Worm (Caenorhabditis elegans): ENCODE data around the gene F56D6.12.
"Not testable (repeated sequence)": the region's sequence is repeated elsewhere in the genome, so short reads cannot be mapped to it uniquely, and the experiment has no call there.

Gene F56D6.12

ce11 chrIV:3926117-3926516 lies 18.2 kb downstream of the F56D6.12 start, which contains the start of gene clec-68:
Gene clec-68 (plus strand): TSS chrIV:3926417.
- TF ChIP-seq C38D4.7 (GFP tag; optimal IDR thresholded peaks at IDR 0.05) (no peak), T23F11.4 (GFP tag; optimal IDR thresholded peaks at IDR 0.05) (no peak), hlh-13 (GFP tag; optimal IDR thresholded peaks at IDR 0.05) (no peak), madf-2 (tag; optimal IDR thresholded peaks at IDR 0.05) (no peak), sdc-2 (tag; optimal IDR thresholded peaks at IDR 0.05) (no peak), ceh-6 (GFP tag; optimal IDR thresholded peaks at IDR 0.05) (no peak), F13H6.1 (tag; optimal IDR thresholded peaks at IDR 0.05) (no peak), ceh-18 (tag; optimal IDR thresholded peaks at IDR 0.05) (no peak), dmd-4 (tag; optimal IDR thresholded peaks at IDR 0.05; ENCODE audit: borderline replicate concordance) (no peak), pros-1 (tag; optimal IDR thresholded peaks at IDR 0.05) (no peak)

ce11 chrIV:3932408-3932807 lies 24.5 kb downstream of the F56D6.12 start, which contains the start of gene clec-70:
Gene clec-70 (plus strand): TSS chrIV:3932708.
- TF ChIP-seq ets-4 (tag; optimal IDR thresholded peaks at IDR 0.05); ttx-3 (tag; optimal IDR thresholded peaks at IDR 0.05); ceh-19 (GFP tag; optimal IDR thresholded peaks at IDR 0.05): not testable (repeated sequence)

DNA sequence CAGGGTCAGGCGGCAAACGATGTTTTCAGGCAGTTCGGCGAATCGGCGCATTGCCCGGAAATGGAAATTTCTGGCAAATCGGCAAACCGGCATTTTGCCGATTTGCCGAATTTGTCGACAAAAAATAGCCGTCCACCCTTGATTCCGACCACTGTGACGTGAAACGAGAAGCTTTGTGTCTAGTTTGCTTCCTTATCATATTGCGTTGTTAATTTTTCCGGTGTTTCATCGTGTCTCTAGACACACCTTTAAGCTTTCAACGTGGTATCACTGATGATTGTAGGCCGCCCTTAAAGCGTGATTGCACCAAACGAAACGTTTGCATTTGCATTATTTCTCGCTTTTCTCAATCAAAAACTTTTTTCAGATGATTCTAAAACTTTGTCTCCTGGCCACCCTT lies 29.2 kb downstream of the F56D6.12 start, which contains the start of gene clec-71:
TSS of gene clec-71 (plus strand) at position 362 of the 400 bp plus-strand sequence.
- TF ChIP-seq sox-4 (tag; optimal IDR thresholded peaks at IDR 0.05) (no peak), F13H6.1 (tag; optimal IDR thresholded peaks at IDR 0.05) (no peak), nfya-1 (tag; optimal IDR thresholded peaks at IDR 0.05) (no peak), tbx-7 (tag; optimal IDR thresholded peaks at IDR 0.05) (no peak), ceh-14 (tag; optimal IDR thresholded peaks at IDR 0.05) (no peak), pha-4 (tag; optimal IDR thresholded peaks at IDR 0.05) (no peak), npax-4 (tag; optimal IDR thresholded peaks at IDR 0.05) (no peak), hlh-6 (tag; optimal IDR thresholded peaks at IDR 0.05) (no peak), elt-2 (tag; optimal IDR thresholded peaks at IDR 0.05) (no peak), hlh-13 (GFP tag; optimal IDR thresholded peaks at IDR 0.05) (no peak), odd-2 (tag; optimal IDR thresholded peaks at IDR 0.05) (no peak), unc-86 (tag; optimal IDR thresholded peaks at IDR 0.05) (no peak), hlh-30 (tag; optimal IDR thresholded peaks at IDR 0.05; ENCODE audit: insufficient read depth) (no peak), ceh-9 (tag; optimal IDR thresholded peaks at IDR 0.05) (no peak), pros-1 (tag; optimal IDR thresholded peaks at IDR 0.05) (no peak), lin-11 (tag; optimal IDR thresholded peaks at IDR 0.05) (no peak), ceh-22 (tag; optimal IDR thresholded peaks at IDR 0.05) (no peak), eyg-1 (tag; optimal IDR thresholded peaks at IDR 0.05) (no peak)

DNA sequence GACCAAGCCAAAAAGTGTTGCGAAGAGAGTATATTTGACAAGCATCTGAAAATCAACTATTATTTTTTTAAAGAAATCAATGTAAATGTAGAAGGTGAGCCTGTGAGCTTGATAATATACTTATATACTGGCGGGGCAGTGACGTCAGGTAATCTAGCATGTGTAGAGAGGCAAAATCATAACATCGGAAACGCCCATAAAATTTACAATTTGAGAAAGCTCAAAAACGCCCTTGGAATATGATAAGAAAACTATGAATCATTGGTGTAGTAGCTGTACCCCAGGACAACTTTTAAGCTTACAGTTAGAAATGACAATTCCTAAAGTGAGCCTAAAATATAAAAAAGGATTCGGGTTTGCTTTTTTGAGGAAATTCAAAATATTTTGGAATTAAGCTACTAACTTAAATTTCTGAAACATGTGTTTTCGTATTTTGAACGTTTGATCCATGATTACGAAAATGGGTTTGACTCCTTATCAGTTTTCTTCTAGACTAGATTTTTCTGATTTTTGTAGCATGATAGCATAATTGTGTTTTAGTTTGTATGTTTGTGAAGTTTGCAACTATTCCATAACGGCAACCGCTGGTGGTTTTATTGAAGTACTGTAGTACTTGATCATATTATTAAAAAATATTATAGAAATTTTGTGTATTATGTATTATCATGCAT lies 33.9 kb downstream of the F56D6.12 start, which contains the start of gene clec-174:
TSS of gene clec-174 (minus strand) at position 51 of the 671 bp plus-strand sequence.
- TF ChIP-seq ceh-34 (tag; optimal IDR thresholded peaks at IDR 0.05), result no peak
- no peak for TF ChIP-seq syd-9 (tag; optimal IDR thresholded peaks at IDR 0.05)
- no peak for TF ChIP-seq ceh-45 (GFP tag; IDR thresholded peaks at IDR 0.05)
- TF ChIP-seq ceh-6 (GFP tag; optimal IDR thresholded peaks at IDR 0.05), result no peak
- no peak for TF ChIP-seq sox-2 (GFP tag; IDR thresholded peaks at IDR 0.05)
- no peak for TF ChIP-seq ceh-22 (tag; optimal IDR thresholded peaks at IDR 0.05)
- TF ChIP-seq unc-3 (GFP tag; conservative IDR thresholded peaks at IDR 0.05), result no peak
- TF ChIP-seq unc-3 (tag; optimal IDR thresholded peaks at IDR 0.05), result no peak
- no peak for TF ChIP-seq rnt-1 (tag; optimal IDR thresholded peaks at IDR 0.05)
- no peak for TF ChIP-seq F13H6.1 (tag; optimal IDR thresholded peaks at IDR 0.05)
- no peak for TF ChIP-seq pax-1 (tag; optimal IDR thresholded peaks at IDR 0.05)
- TF ChIP-seq che-1 (tag; optimal IDR thresholded peaks at IDR 0.05), result no peak
- TF ChIP-seq pha-2 (tag; optimal IDR thresholded peaks at IDR 0.05), result no peak
- no peak for TF ChIP-seq lim-6 (tag; optimal IDR thresholded peaks at IDR 0.05)
- no peak for TF ChIP-seq pat-9 (tag; optimal IDR thresholded peaks at IDR 0.05)
- TF ChIP-seq elt-4 (tag; optimal IDR thresholded peaks at IDR 0.05), result no peak
- TF ChIP-seq ceh-48 (tag; optimal IDR thresholded peaks at IDR 0.05), result no peak
- TF ChIP-seq K09A11.1 (tag; optimal IDR thresholded peaks at IDR 0.05; ENCODE audit: insufficient read depth), result no peak
- TF ChIP-seq nhr-232 (tag; optimal IDR thresholded peaks at IDR 0.05), result no peak

All from whole organism, late embryonic.